Fruit fly (Drosophila melanogaster) whole organism, embryonic: ENCODE data around the gene Hel25E.

Experiments used
- CG10366 ChIP-seq: fragments of 200-800 bp; sonication (Bioruptor generic); IDR thresholded peaks from 2 replicates; pipeline ENCODE4 v1.3.6; 2022; ENCODE audit warnings: missing biosample characterization, missing genetic modification characterization
- CG12155 ChIP-seq: fragments of 200-800 bp; sonication (Bioruptor generic); optimal IDR thresholded peaks from 3 replicates; lab custom pipeline; 2016; ENCODE audit warnings: missing biosample characterization, missing genetic modification characterization
- CG12769 ChIP-seq: fragments of 200-800 bp; sonication (Bioruptor generic); optimal IDR thresholded peaks from 2 replicates; lab custom pipeline; 2019; ENCODE audit warnings: missing biosample characterization, mild to moderate bottlenecking, missing genetic modification characterization, moderate library complexity
- CG14860 ChIP-seq: fragments of 200-800 bp; sonication (Bioruptor generic); IDR thresholded peaks from 3 replicates; pipeline ENCODE4 v1.3.6; 2022; ENCODE audit warnings: missing biosample characterization, missing genetic modification characterization; ENCODE audit not compliant: partially characterized antibody
- CG16815 ChIP-seq: fragments of 200-800 bp; sonication (Bioruptor generic); optimal IDR thresholded peaks from 3 replicates; lab custom pipeline; 2017; ENCODE audit warnings: missing biosample characterization, mild to moderate bottlenecking, missing genetic modification characterization
- CG17829 ChIP-seq: fragments of 200-800 bp; optimal IDR thresholded peaks from 2 replicates; lab custom pipeline; 2019; ENCODE audit warnings: missing biosample characterization, mild to moderate bottlenecking, missing genetic modification characterization, moderate library complexity
- CG2116 ChIP-seq: fragments of 200-800 bp; sonication (Bioruptor generic); optimal IDR thresholded peaks from 3 replicates; lab custom pipeline; 2018; ENCODE audit warnings: missing biosample characterization, mild to moderate bottlenecking, missing genetic modification characterization
- CG2199 ChIP-seq: fragments of 200-800 bp; sonication (Bioruptor generic); IDR thresholded peaks from 3 replicates; pipeline ENCODE4 v1.3.6; 2022; ENCODE audit warnings: missing biosample characterization, missing genetic modification characterization
- CG3281 ChIP-seq: fragments of 200-800 bp; sonication (Bioruptor generic); optimal IDR thresholded peaks from 3 replicates; lab custom pipeline; 2017; ENCODE audit warnings: missing biosample characterization, mild to moderate bottlenecking, missing genetic modification characterization
- CG3407 ChIP-seq: fragments of 200-800 bp; sonication (Bioruptor generic); optimal IDR thresholded peaks from 2 replicates; lab custom pipeline; 2018; ENCODE audit warnings: missing biosample characterization, mild to moderate bottlenecking, missing genetic modification characterization
- CG6854 ChIP-seq: fragments of 200-800 bp; sonication (Bioruptor generic); optimal IDR thresholded peaks from 3 replicates; lab custom pipeline; 2017; ENCODE audit warnings: missing biosample characterization, mild to moderate bottlenecking, missing genetic modification characterization
- CG7372 ChIP-seq: fragments of 200-800 bp; sonication (Bioruptor generic); IDR thresholded peaks from 2 replicates; pipeline ENCODE4 v1.3.6; 2022; ENCODE audit warnings: missing biosample characterization, missing genetic modification characterization
- CG8924 ChIP-seq: fragments of 200-800 bp; optimal IDR thresholded peaks from 3 replicates; lab custom pipeline; 2019; ENCODE audit warnings: missing biosample characterization, mild to moderate bottlenecking, missing genetic modification characterization, moderate library complexity
- CG9876 ChIP-seq: fragments of 200-800 bp; sonication (Bioruptor generic); optimal IDR thresholded peaks from 2 replicates; lab custom pipeline; 2016; ENCODE audit warnings: missing biosample characterization, missing genetic modification characterization
- Dek ChIP-seq: fragments of 200-800 bp; sonication (Bioruptor generic); optimal IDR thresholded peaks from 3 replicates; lab custom pipeline; 2019; ENCODE audit warnings: missing biosample characterization, mild to moderate bottlenecking, missing genetic modification characterization, moderate library complexity
- Ets65A ChIP-seq: fragments of 200-800 bp; sonication (Bioruptor generic); peaks from one replicate; lab custom pipeline; 2016; ENCODE audit warnings: missing biosample characterization, missing genetic modification characterization
- Hr51 ChIP-seq, 2 experiments: fragments of 200-800 bp; sonication (Bioruptor generic); optimal IDR thresholded peaks; 2 replicates in 1 of 2; 3 replicates in 1 of 2; lab custom pipeline; 2016 to 2018; ENCODE audit warnings: missing biosample characterization in 2 of 2, missing genetic modification characterization in 2 of 2, mild to moderate bottlenecking in 1 of 2, moderate library complexity in 1 of 2
- Jarid2 ChIP-seq: fragments of 200-800 bp; sonication (Bioruptor generic); optimal IDR thresholded peaks from 3 replicates; lab custom pipeline; 2017; ENCODE audit warnings: mild to moderate bottlenecking, missing biosample characterization, missing genetic modification reagents, missing genetic modification characterization
- Mad ChIP-seq: fragments of 200-800 bp; sonication (Bioruptor generic); optimal IDR thresholded peaks from 2 replicates; lab custom pipeline; 2016; ENCODE audit warnings: missing biosample characterization, missing genetic modification characterization
- Med ChIP-seq: fragments of 200-800 bp; sonication (Bioruptor generic); peaks from one replicate; lab custom pipeline; 2016; ENCODE audit warnings: missing biosample characterization, missing genetic modification characterization, mild to moderate bottlenecking, inconsistent platforms, moderate library complexity
- Nf-YB ChIP-seq: fragments of 200-800 bp; sonication (Bioruptor generic); optimal IDR thresholded peaks from 3 replicates; lab custom pipeline; 2019; ENCODE audit warnings: missing biosample characterization, mild to moderate bottlenecking, missing genetic modification characterization, moderate library complexity
- TFAM ChIP-seq: fragments of 200-800 bp; sonication (Bioruptor generic); optimal IDR thresholded peaks from 2 replicates; lab custom pipeline; 2017; ENCODE audit warnings: missing biosample characterization, missing genetic modification characterization, inconsistent platforms
- Trl ChIP-seq, 3 experiments: fragments of >200 bp in 2 of 3; fragments of 200-800 bp in 1 of 3; sonication (Bioruptor generic) in 1 of 3; optimal IDR thresholded peaks; 2 replicates in 1 of 3; 3 replicates in 2 of 3; lab custom pipeline; 2016 to 2017; ENCODE audit warnings: missing biosample characterization in 1 of 3, missing genetic modification characterization in 1 of 3
- az2 ChIP-seq: fragments of 200-800 bp; sonication (Bioruptor generic); optimal IDR thresholded peaks from 3 replicates; lab custom pipeline; 2016; ENCODE audit warnings: missing biosample characterization, missing genetic modification characterization
- cas ChIP-seq: fragments of 200-800 bp; sonication (Bioruptor generic); IDR thresholded peaks from 2 replicates; pipeline ENCODE4 v1.3.6; 2022; ENCODE audit warnings: missing biosample characterization, missing genetic modification characterization
- chinmo ChIP-seq: fragments of 200-800 bp; sonication (Bioruptor generic); IDR thresholded peaks from 4 replicates; pipeline ENCODE4 v1.3.6; 2022; ENCODE audit warnings: missing biosample characterization, missing genetic modification characterization; ENCODE audit not compliant: partially characterized antibody
- dimm ChIP-seq: fragments of 200-800 bp; sonication (Bioruptor generic); IDR thresholded peaks from 2 replicates; pipeline ENCODE4 v1.3.6; 2022; ENCODE audit warnings: missing biosample characterization, missing genetic modification characterization
- hb ChIP-seq: fragments of 200-800 bp; sonication (Bioruptor generic); IDR thresholded peaks from 3 replicates; pipeline ENCODE4 v1.3.6; 2022; ENCODE audit warnings: missing biosample characterization, missing genetic modification characterization; ENCODE audit not compliant: partially characterized antibody
- pan ChIP-seq, 4 experiments: fragments of >200 bp in 3 of 4; fragments of 200-800 bp in 1 of 4; sonication (Bioruptor generic) in 1 of 4; optimal IDR thresholded peaks in 3 of 4; IDR thresholded peaks in 1 of 4; 2 replicates each; pipeline versions ENCODE4 v1.3.6 to Lab custom; 2017 to 2022; ENCODE audit warnings: missing biosample characterization in 2 of 4, missing genetic modification characterization in 2 of 4, mixed read lengths in 1 of 4
- psq ChIP-seq: fragments of 200-800 bp; sonication (Bioruptor generic); optimal IDR thresholded peaks from 2 replicates; lab custom pipeline; 2017; ENCODE audit warnings: missing biosample characterization, missing genetic modification characterization
- pzg ChIP-seq: fragments of 200-800 bp; sonication (Bioruptor generic); optimal IDR thresholded peaks from 3 replicates; lab custom pipeline; 2018; ENCODE audit warnings: missing biosample characterization, mild to moderate bottlenecking, missing genetic modification characterization, moderate library complexity
- scrt ChIP-seq: fragments of 200-800 bp; sonication (Bioruptor generic); optimal IDR thresholded peaks from 2 replicates; lab custom pipeline; 2018; ENCODE audit warnings: missing biosample characterization, mild to moderate bottlenecking, missing genetic modification characterization, moderate library complexity
- sd ChIP-seq: fragments of 200-800 bp; sonication (Bioruptor generic); optimal IDR thresholded peaks from 3 replicates; lab custom pipeline; 2018; ENCODE audit warnings: missing biosample characterization, mild to moderate bottlenecking, missing genetic modification characterization, moderate library complexity
- slp2 ChIP-seq: fragments of 200-800 bp; sonication (Bioruptor generic); optimal IDR thresholded peaks from 2 replicates; lab custom pipeline; 2016; ENCODE audit warnings: missing biosample characterization, missing genetic modification characterization
- sr ChIP-seq: fragments of 200-800 bp; sonication (Bioruptor generic); IDR thresholded peaks from 3 replicates; pipeline ENCODE4 v1.3.6; 2022; ENCODE audit warnings: missing biosample characterization, missing genetic modification characterization
- ssp ChIP-seq: fragments of 200-800 bp; sonication (Bioruptor generic); IDR thresholded peaks from 2 replicates; pipeline ENCODE4 v1.3.6; 2022; ENCODE audit warnings: missing biosample characterization, missing genetic modification characterization
- wdn ChIP-seq: fragments of 200-800 bp; sonication (Bioruptor generic); IDR thresholded peaks from 2 replicates; pipeline ENCODE4 v1.3.6; 2022; ENCODE audit warnings: missing biosample characterization, missing genetic modification characterization

Gene Hel25E

DNA sequence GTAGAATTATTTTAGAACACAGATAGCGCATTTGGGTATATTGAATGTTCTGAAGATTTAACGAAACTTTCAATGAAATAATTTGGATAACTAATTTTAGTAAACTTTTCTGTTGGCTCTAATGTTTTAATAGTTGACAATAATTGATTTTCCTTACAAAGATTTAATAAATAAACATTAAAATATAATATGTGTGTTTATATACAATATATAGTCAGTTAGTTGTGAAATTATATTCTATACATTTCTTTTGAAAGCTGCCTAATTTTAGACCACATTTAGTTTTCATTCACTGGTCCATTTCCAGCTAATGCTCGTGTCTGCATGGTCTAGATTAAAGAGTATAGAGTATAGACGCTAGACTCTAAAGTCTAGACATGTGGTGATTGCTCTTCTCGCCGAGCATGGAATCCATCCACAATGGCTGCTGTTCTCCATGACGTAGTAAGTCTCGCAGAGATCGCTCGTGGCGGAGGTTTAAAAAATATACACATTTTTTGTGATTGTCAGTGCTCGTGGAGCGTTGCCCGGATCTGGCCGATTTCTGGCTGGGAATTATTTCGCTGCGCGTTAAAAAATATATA lies 16.8 kb upstream of the Hel25E start, which contains the start of gene GluRIIB (continued):
- TF ChIP-seq psq (GFP tag; lab: Kevin White, UChicago) = no peak
- TF ChIP-seq CG10366 (GFP tag; lab: Robert Waterston, UW) = no peak
- peak; percentile 25 for TF ChIP-seq CG8924 (tag; lab: Kevin White, UChicago)
- TF ChIP-seq pzg (GFP tag; lab: Kevin White, UChicago) = no peak
- peak; percentile 2 for TF ChIP-seq CG12769 (tag; lab: Kevin White, UChicago)
- peak; percentile 8 for TF ChIP-seq CG17829
- no peak for TF ChIP-seq CG14860 (GFP tag; lab: Robert Waterston, UW)
- no peak for TF ChIP-seq TFAM (GFP tag; lab: Kevin White, UChicago)

DNA sequence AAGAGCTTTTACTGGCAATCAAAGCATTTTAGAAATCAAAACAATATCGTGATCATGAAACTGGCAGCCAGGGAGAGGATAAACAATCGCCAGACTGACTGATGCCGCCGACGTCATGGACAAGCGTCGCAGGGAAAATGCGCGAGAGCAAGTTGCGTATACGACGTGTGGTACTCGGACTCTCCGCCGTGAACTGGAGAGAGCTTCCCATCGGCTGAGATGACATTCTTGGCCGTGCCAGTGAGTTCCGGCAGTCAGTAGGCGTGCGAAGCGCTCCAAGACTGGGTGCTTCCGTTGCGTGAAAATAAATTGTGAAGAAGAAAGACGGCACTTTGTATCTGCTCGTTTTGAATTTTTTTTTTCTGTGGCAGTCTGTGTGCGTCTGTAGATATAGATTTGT lies 12.7 kb upstream of the Hel25E start, which contains the start of gene GluRIIA:
GluRIIA (plus strand) TSS at position 255 of the 400 bp plus-strand sequence.
- peak; percentile 58; the same call in 1 of the 2 replicates for TF ChIP-seq CG7372 (GFP tag; lab: Robert Waterston, UW)
- TF ChIP-seq ssp (GFP tag; lab: Robert Waterston, UW) = no peak
- no peak for TF ChIP-seq Hr51 (GFP tag; optimal IDR thresholded peaks at IDR 0.05; lab: Kevin White, UChicago)
- peak; percentile 84 for TF ChIP-seq sr
- TF ChIP-seq Trl (optimal IDR thresholded peaks at IDR 0.05; lab: Kevin White, UChicago) = peak; percentile 10 to 34
- TF ChIP-seq Trl (GFP tag; optimal IDR thresholded peaks at IDR 0.05; lab: Kevin White, UChicago) = no peak
- TF ChIP-seq Med (GFP tag; lab: Kevin White, UChicago) = peak; percentile 70
- TF ChIP-seq chinmo (GFP tag; lab: Robert Waterston, UW) = 0 out of 4 replicates have a peak, but pooled peaks have one; percentile 42
- TF ChIP-seq sd (tag; lab: Kevin White, UChicago) = peak; percentile 54
- peak; percentile 64 for TF ChIP-seq Ets65A (GFP tag; lab: Kevin White, UChicago)
- no peak for TF ChIP-seq Nf-YB
- peak; percentile 21 for TF ChIP-seq Jarid2 (GFP tag; lab: Kevin White, UChicago)
- TF ChIP-seq, all 482 proteins: peak for 8

DNA sequence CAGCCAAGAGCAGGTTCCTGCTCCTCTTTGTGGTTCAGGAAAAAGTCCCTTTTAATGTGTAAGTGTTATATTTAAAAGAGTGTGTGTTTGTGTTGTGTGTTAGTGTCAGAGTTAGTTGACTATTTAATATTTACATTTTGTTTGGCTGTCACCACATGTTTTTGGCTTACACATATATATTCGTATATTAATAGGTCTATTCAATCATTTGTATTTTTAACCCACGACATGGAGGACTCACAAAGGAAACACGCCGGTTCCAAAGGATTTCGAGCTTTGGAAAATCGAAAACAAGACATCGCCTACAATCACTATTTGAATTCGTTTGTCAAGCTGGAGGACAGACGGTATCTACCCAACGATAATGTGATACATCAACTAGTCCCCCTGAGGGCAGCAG lies 11.6 kb upstream of the Hel25E start, which contains the start of the genes CG14013 and CG14017:
CG14013 (minus strand) TSS at position 101 of the 400 bp plus-strand sequence.
CG14017 (plus strand) TSS at position 148 of the 400 bp plus-strand sequence.
- TF ChIP-seq CG2116 (no peak), pan (optimal IDR thresholded peaks at IDR 0.05; lab: Kevin White, UChicago) (no peak), pan (GFP tag; optimal IDR thresholded peaks at IDR 0.05 in 1 of 2, IDR thresholded peaks at IDR 0.05 in 1 of 2) (no peak), wdn (no peak), CG6854 (no peak), cas (GFP tag; lab: Robert Waterston, UW) (no peak), CG16815 (GFP tag; lab: Kevin White, UChicago) (no peak), CG2199 (GFP tag; lab: Robert Waterston, UW) (no peak), CG12155 (GFP tag; lab: Kevin White, UChicago) (no peak)

DNA sequence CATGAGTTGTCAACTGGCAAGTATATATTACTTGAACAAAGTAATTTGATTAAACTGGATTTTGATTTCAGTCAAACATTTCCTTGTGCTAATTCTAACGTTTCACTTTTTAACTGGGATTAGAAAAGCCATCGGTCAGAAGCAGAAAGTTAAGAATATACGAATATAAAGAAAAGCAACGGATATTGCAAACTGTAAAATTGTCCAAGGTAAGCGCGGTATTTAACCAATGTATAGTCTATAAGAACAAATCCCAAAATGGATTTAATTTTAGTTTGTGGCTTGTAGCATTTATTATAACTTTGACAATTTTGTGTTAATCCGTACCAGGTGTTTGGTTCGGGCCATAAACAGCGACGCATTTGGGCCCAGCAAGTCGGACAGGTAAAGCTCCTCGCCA lies 9.4 kb upstream of the Hel25E start, which contains the start of gene CG18269:
CG18269 (plus strand) TSS at position 301 of the 400 bp plus-strand sequence.
- TF ChIP-seq Mad (no peak), Dek (tag; lab: Kevin White, UChicago) (no peak), scrt (GFP tag; lab: Kevin White, UChicago) (no peak), az2 (GFP tag; lab: Kevin White, UChicago) (no peak), slp2 (GFP tag; lab: Kevin White, UChicago) (no peak), CG3281 (no peak), CG9876 (GFP tag; lab: Kevin White, UChicago) (no peak), hb (GFP tag; lab: Robert Waterston, UW) (no peak), CG3407 (GFP tag; lab: Kevin White, UChicago) (no peak), dimm (GFP tag; lab: Robert Waterston, UW) (no peak)
